Worm (Caenorhabditis elegans) whole organism, late embryonic: Measurements from ENCODE around the gene mdt-21.

Experiments
- ama-1 ChIP-seq: fragments of 150-350 bp; optimal IDR thresholded peaks from 2 replicates; lab custom pipeline; 2014
- ceh-24 ChIP-seq: sonication (generic microtip); optimal IDR thresholded peaks from 2 replicates; lab custom pipeline; 2016; ENCODE audit warnings: mild to moderate bottlenecking, missing genetic modification characterization, missing compliant biosample characterization
- ceh-30 ChIP-seq: fragments of 150-350 bp; optimal IDR thresholded peaks from 2 replicates; lab custom pipeline; 2014; ENCODE audit warnings: missing biosample characterization, missing genetic modification characterization
- elt-2 ChIP-seq: sonication (generic microtip); optimal IDR thresholded peaks from 2 replicates; lab custom pipeline; 2016; ENCODE audit warnings: missing genetic modification reagents, missing genetic modification characterization, missing compliant biosample characterization
- hlh-8 ChIP-seq: sonication (generic microtip); optimal IDR thresholded peaks from 2 replicates; lab custom pipeline; 2016; ENCODE audit warnings: missing genotype, missing genetic modification characterization, missing compliant biosample characterization
- pqm-1 ChIP-seq: sonication (generic microtip); optimal IDR thresholded peaks from 2 replicates; lab custom pipeline; 2016; ENCODE audit warnings: missing genetic modification characterization, missing compliant biosample characterization
- unc-55 ChIP-seq: sonication (generic microtip); optimal IDR thresholded peaks from 2 replicates; lab custom pipeline; 2017; ENCODE audit warnings: missing biosample characterization, missing genetic modification reagents, missing genetic modification characterization

DNA sequence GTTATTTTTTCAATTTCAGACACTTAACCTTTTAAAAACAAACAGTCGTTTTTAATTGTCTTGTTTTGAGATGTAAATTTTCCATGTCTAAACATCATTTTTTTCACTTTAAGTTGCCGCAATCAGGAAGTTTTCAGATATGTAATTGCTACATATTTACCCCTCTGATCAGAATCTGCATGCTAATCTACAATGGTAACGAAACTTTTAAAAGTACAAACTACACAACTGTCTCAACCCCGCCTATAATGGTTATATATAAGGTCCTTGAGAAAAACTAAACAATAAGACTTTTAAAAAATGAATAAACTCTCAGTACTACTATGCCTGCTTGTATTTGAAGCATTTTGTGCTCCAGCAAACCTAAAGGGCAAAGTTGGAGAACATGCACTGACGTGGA, 31.4 kb downstream of the mdt-21 start, which contains the start of gene C18D11.9:
- TF ChIP-seq ama-1 (lab: Kevin White, UChicago): no peak
- TF ChIP-seq unc-55 (GFP tag; lab: Kevin White, UChicago): no peak
- TF ChIP-seq ceh-24 (tag; lab: Kevin White, UChicago): no peak
- TF ChIP-seq hlh-8 (tag; lab: Kevin White, UChicago): no peak
- no peak for TF ChIP-seq elt-2 (tag; lab: Kevin White, UChicago)
- TF ChIP-seq pqm-1: no peak
- no peak for TF ChIP-seq ceh-30 (tag; lab: Kevin White, UChicago)
